Worm (Caenorhabditis elegans) whole organism, L4 larva: ENCODE measurements around the gene K07H8.11.

Experiments
- egl-27 ChIP-seq: sonication (generic microtip); optimal IDR thresholded peaks from 3 replicates; lab custom pipeline; 2017; ENCODE audit warnings: missing biosample characterization, missing genetic modification reagents, missing genetic modification characterization
- fos-1 ChIP-seq: fragments of 150-350 bp; optimal IDR thresholded peaks from 2 replicates; lab custom pipeline; 2014; ENCODE audit warnings: missing biosample characterization, missing genetic modification characterization
- nhr-237 ChIP-seq: sonication (generic microtip); optimal IDR thresholded peaks from 2 replicates; lab custom pipeline; 2017; ENCODE audit warnings: missing biosample characterization, missing genetic modification characterization
- saeg-2 ChIP-seq: fragments of 200-800 bp; sonication (Bioruptor generic); IDR thresholded peaks from 2 replicates; pipeline ENCODE4 v1.3.6; 2022; ENCODE audit warnings: missing genetic modification reagents, missing genetic modification characterization, missing compliant biosample characterization

- no peak for TF ChIP-seq egl-27 (tag; lab: Kevin White, UChicago)
- no peak for TF ChIP-seq nhr-237 (tag; lab: Kevin White, UChicago)
- no peak for TF ChIP-seq fos-1 (tag; lab: Kevin White, UChicago)
- no peak for TF ChIP-seq saeg-2 (GFP tag; lab: Robert Waterston, UW)
Measured at ce11 chrIV:8226474-8226873, 48.7 kb downstream of the K07H8.11 start.
